Fruit fly (Drosophila melanogaster): ENCODE results near the gene Kap-alpha1.

The Kap-alpha1 gene

dm6 chr3L:19817807-19818531 lies 10.9 kb downstream of the Kap-alpha1 start, which contains the start of the genes Fibp and Deaf1 (continued):
- TF ChIP-seq Aef1 (GFP tag; IDR thresholded peaks at IDR 0.05): peak; percentile 67; the same call in 2 of the 3 replicates
- no peak for TF ChIP-seq ara (GFP tag; IDR thresholded peaks at IDR 0.05)
- TF ChIP-seq gsb-n (tag; optimal IDR thresholded peaks at IDR 0.05): no peak
- peak; percentile 83 for TF ChIP-seq CG1602 (GFP tag; optimal IDR thresholded peaks at IDR 0.05)
- TF ChIP-seq CG14014 (GFP tag; IDR thresholded peaks at IDR 0.05): peak; percentile 60; the same call in 1 of the 2 replicates
- no peak for TF ChIP-seq cad (GFP tag; optimal IDR thresholded peaks at IDR 0.05)
- TF ChIP-seq CG7786 (GFP tag; optimal IDR thresholded peaks at IDR 0.05): peak; percentile 78
- no peak for TF ChIP-seq dati (GFP tag; IDR thresholded peaks at IDR 0.05)
- TF ChIP-seq Rfx (GFP tag; IDR thresholded peaks at IDR 0.05): peak; percentile 82
- TF ChIP-seq Abd-B (GFP tag; optimal IDR thresholded peaks at IDR 0.05): peak; percentile 87
- TF ChIP-seq sna (GFP tag; IDR thresholded peaks at IDR 0.05; ENCODE audit: partially characterized antibody): peak; percentile 94
- peak; percentile 88 for TF ChIP-seq HLH54F (GFP tag; optimal IDR thresholded peaks at IDR 0.05)

- TF ChIP-seq MBD-R2 (GFP tag; IDR thresholded peaks at IDR 0.05): peak; percentile 10; the same call in 1 of the 2 replicates
- TF ChIP-seq CG34422 (GFP tag; IDR thresholded peaks at IDR 0.05): peak; percentile 10; the same call in 1 of the 3 replicates
- peak; percentile 28; the same call in 1 of the 2 replicates for TF ChIP-seq seq (GFP tag; IDR thresholded peaks at IDR 0.05)
- TF ChIP-seq chinmo (GFP tag; IDR thresholded peaks at IDR 0.05; ENCODE audit: partially characterized antibody): 0 out of 4 replicates have a peak, but pooled peaks have one; percentile 13
- no peak for TF ChIP-seq sens (GFP tag)
- peak; percentile 23 for TF ChIP-seq pzg (GFP tag; optimal IDR thresholded peaks at IDR 0.05)
- peak; percentile 3 for TF ChIP-seq nerfin-1 (tag; optimal IDR thresholded peaks at IDR 0.05)
- no peak for TF ChIP-seq CG2889 (GFP tag; IDR thresholded peaks at IDR 0.05)
- peak; percentile 92 for TF ChIP-seq ewg (GFP tag; optimal IDR thresholded peaks at IDR 0.05)
- no peak for TF ChIP-seq psq (GFP tag; optimal IDR thresholded peaks at IDR 0.05)
- TF ChIP-seq gce (GFP tag; IDR thresholded peaks at IDR 0.05): 0 out of 3 replicates have a peak, but pooled peaks have one; percentile 7
- no peak for TF ChIP-seq zen (tag; optimal IDR thresholded peaks at IDR 0.05)
- no peak for TF ChIP-seq oc (tag; optimal IDR thresholded peaks at IDR 0.05)
- no peak for TF ChIP-seq bcd (GFP tag; optimal IDR thresholded peaks at IDR 0.05)
- no peak for TF ChIP-seq CG17359 (tag; optimal IDR thresholded peaks at IDR 0.05)
- peak; percentile 23; the same call in 1 of the 2 replicates for TF ChIP-seq E2f2 (GFP tag; IDR thresholded peaks at IDR 0.05)
- TF ChIP-seq so (GFP tag; IDR thresholded peaks at IDR 0.05): 0 out of 3 replicates have a peak, but pooled peaks have one; percentile 12
- TF ChIP-seq nom (GFP tag; optimal IDR thresholded peaks at IDR 0.05): peak; percentile 10
- TF ChIP-seq crol (GFP tag; IDR thresholded peaks at IDR 0.05): peak; percentile 94
- no peak for TF ChIP-seq repo (GFP tag; optimal IDR thresholded peaks at IDR 0.05)
- TF ChIP-seq HLH4C (GFP tag; IDR thresholded peaks at IDR 0.05; ENCODE audit: partially characterized antibody): peak; percentile 20; the same call in 1 of the 3 replicates
- TF ChIP-seq lab (GFP tag; optimal IDR thresholded peaks at IDR 0.05): no peak
- TF ChIP-seq CG10321 (GFP tag; IDR thresholded peaks at IDR 0.05): 0 out of 2 replicates have a peak, but pooled peaks have one; percentile 14
- TF ChIP-seq inv (GFP tag; IDR thresholded peaks at IDR 0.05; ENCODE audit: partially characterized antibody): peak; percentile 14; the same call in 1 of the 2 replicates
- TF ChIP-seq CG32767 (GFP tag; IDR thresholded peaks at IDR 0.05): peak; percentile 80
- 0 out of 2 replicates have a peak, but pooled peaks have one; percentile 10 for TF ChIP-seq NFAT (GFP tag; IDR thresholded peaks at IDR 0.05)
- TF ChIP-seq CG15514 (GFP tag; optimal IDR thresholded peaks at IDR 0.05): peak; percentile 98
- TF ChIP-seq amos (GFP tag; IDR thresholded peaks at IDR 0.05; ENCODE audit: partially characterized antibody): peak; percentile 37; the same call in 1 of the 2 replicates
- TF ChIP-seq Bgb (GFP tag; IDR thresholded peaks at IDR 0.05; ENCODE audit: partially characterized antibody): peak; percentile 31
- TF ChIP-seq CG1024 (GFP tag; IDR thresholded peaks at IDR 0.05): no peak
- peak; percentile 33 for TF ChIP-seq YL-1 (GFP tag; optimal IDR thresholded peaks at IDR 0.05)
- TF ChIP-seq Xrp1 (GFP tag; IDR thresholded peaks at IDR 0.05): no peak
- peak; percentile 28 for TF ChIP-seq MESR4 (GFP tag; optimal IDR thresholded peaks at IDR 0.05)
- TF ChIP-seq ato (GFP tag; IDR thresholded peaks at IDR 0.05; ENCODE audit: partially characterized antibody): 0 out of 2 replicates have a peak, but pooled peaks have one; percentile 17
- TF ChIP-seq Sin3A (optimal IDR thresholded peaks at IDR 0.05): no peak
These were observed 11.7 kb downstream of the Kap-alpha1 start for dm6 chr3L:19818701-19819100.

All from whole organism, embryonic.